Worm (Caenorhabditis elegans) whole organism, early embryonic: ENCODE measurements around the gene F11G11.5.
"Not testable (repeated sequence)": the region's sequence is repeated elsewhere in the genome, so short reads cannot be mapped to it uniquely, and the experiment has no call there.

Experiments used
- B0310.2 ChIP-seq: sonication (generic microtip); optimal IDR thresholded peaks from 2 replicates; lab custom pipeline; 2016; ENCODE audit warnings: mild to moderate bottlenecking, missing genetic modification characterization, missing compliant biosample characterization
- F13C5.2 ChIP-seq: sonication (generic microtip); optimal IDR thresholded peaks from 2 replicates; lab custom pipeline; 2017; ENCODE audit warnings: mild to moderate bottlenecking, missing genetic modification characterization, inconsistent platforms, missing compliant biosample characterization
- aly-1 ChIP-seq: sonication (generic microtip); optimal IDR thresholded peaks from 2 replicates; lab custom pipeline; 2016; ENCODE audit warnings: missing genetic modification characterization, missing compliant biosample characterization
- ama-1 ChIP-seq: fragments of 150-350 bp; optimal IDR thresholded peaks from 2 replicates; lab custom pipeline; 2014
- ceh-13 ChIP-seq: fragments of 200-800 bp; sonication (Bioruptor generic); optimal IDR thresholded peaks from 2 replicates; lab custom pipeline; 2018; ENCODE audit warnings: mild to moderate bottlenecking, missing genetic modification characterization, missing compliant biosample characterization
- ceh-36 ChIP-seq: sonication (generic microtip); optimal IDR thresholded peaks from 2 replicates; lab custom pipeline; 2016; ENCODE audit warnings: missing genetic modification characterization, inconsistent platforms, missing compliant biosample characterization
- ets-7 ChIP-seq: sonication (generic microtip); optimal IDR thresholded peaks from 2 replicates; lab custom pipeline; 2016; ENCODE audit warnings: missing genotype, missing genetic modification characterization, missing compliant biosample characterization
- flt-1 ChIP-seq: fragments of 200-800 bp; sonication (Bioruptor generic); IDR thresholded peaks from 2 replicates; pipeline ENCODE4 v1.3.6; 2022; ENCODE audit warnings: missing genetic modification characterization, missing compliant biosample characterization
- hmbx-1 ChIP-seq: sonication (generic microtip); optimal IDR thresholded peaks from 2 replicates; lab custom pipeline; 2016; ENCODE audit warnings: mild to moderate bottlenecking, missing genetic modification characterization, missing compliant biosample characterization
- hmg-4 ChIP-seq: fragments of 200-800 bp; sonication (Bioruptor generic); optimal IDR thresholded peaks from 2 replicates; lab custom pipeline; 2018; ENCODE audit warnings: mild to moderate bottlenecking, missing genetic modification characterization, missing compliant biosample characterization
- hnd-1 ChIP-seq: sonication (generic microtip); optimal IDR thresholded peaks from 2 replicates; lab custom pipeline; 2016; ENCODE audit warnings: missing genetic modification characterization, missing compliant biosample characterization
- pes-1 ChIP-seq: fragments of 200-800 bp; sonication (Bioruptor generic); IDR thresholded peaks from 2 replicates; pipeline ENCODE4 v1.3.6; 2022; ENCODE audit warnings: missing genetic modification reagents, missing genetic modification characterization, missing compliant biosample characterization
- tbx-11 ChIP-seq: fragments of 200-800 bp; sonication (Bioruptor generic); IDR thresholded peaks from 2 replicates; pipeline ENCODE4 v1.3.6; 2022; ENCODE audit warnings: missing genetic modification characterization, missing compliant biosample characterization
- tra-4 ChIP-seq: sonication (generic microtip); optimal IDR thresholded peaks from 2 replicates; lab custom pipeline; 2017; ENCODE audit warnings: missing genetic modification characterization, missing compliant biosample characterization

ce11 chrII:4872359-4872758 is 14.6 kb downstream of the F11G11.5 start:
- not testable (repeated sequence) for TF ChIP-seq hnd-1 (tag; lab: Kevin White, UChicago); flt-1 (GFP tag; lab: Robert Waterston, UW); hmbx-1; aly-1 (tag; lab: Kevin White, UChicago); tra-4; ama-1 (lab: Kevin White, UChicago); ets-7 (tag; lab: Kevin White, UChicago); tbx-11; pes-1 (GFP tag; lab: Robert Waterston, UW); B0310.2; ceh-36 (tag; lab: Kevin White, UChicago); ceh-13 (GFP tag; lab: Kevin White, UChicago); hmg-4; F13C5.2 (tag; lab: Kevin White, UChicago)
